Fruit fly (Drosophila melanogaster) ovary, adult (tissue): ENCODE results near the gene CG5946.

Source experiments
- CG17801 ChIP-seq: fragments of 200-800 bp; optimal IDR thresholded peaks from 2 replicates; lab custom pipeline; 2019; ENCODE audit warnings: missing biosample characterization, mild to moderate bottlenecking, missing genetic modification characterization, moderate library complexity; ENCODE audit not compliant: partially characterized antibody

Gene CG5946

dm6 chr3L:11821723-11822445 lies at the start of gene CG5946, which contains the start of gene CG11597:
Gene CG5946 (minus strand): TSS chr3L:11822275.
Gene CG11597 (minus strand): TSS chr3L:11822275.
- no peak for TF ChIP-seq CG17801 (GFP tag; lab: Kevin White, UChicago)

- TF ChIP-seq CG17801 (GFP tag; lab: Kevin White, UChicago) = no peak
These were observed 49.1 kb upstream of the CG5946 start, which contains the start of gene CG5906 for dm6 chr3L:11871205-11871604. Gene CG5906 (minus strand): TSS chr3L:11871305.

- TF ChIP-seq CG17801 (GFP tag; lab: Kevin White, UChicago) = no peak
These were observed 47.3 kb upstream of the CG5946 start for dm6 chr3L:11869328-11869727.

dm6 chr3L:11863587-11863986 lies 41.5 kb upstream of the CG5946 start:
- no peak for TF ChIP-seq CG17801 (GFP tag; lab: Kevin White, UChicago)

- TF ChIP-seq CG17801 (GFP tag; lab: Kevin White, UChicago) = no peak
These were observed 40.2 kb upstream of the CG5946 start for dm6 chr3L:11862266-11862665.

- no peak for TF ChIP-seq CG17801 (GFP tag; lab: Kevin White, UChicago)
These were observed 36.7 kb upstream of the CG5946 start for dm6 chr3L:11858745-11859144.

- TF ChIP-seq CG17801 (GFP tag; lab: Kevin White, UChicago) = no peak
These were observed 30.8 kb upstream of the CG5946 start for dm6 chr3L:11852924-11853323.

- TF ChIP-seq CG17801 (GFP tag; lab: Kevin White, UChicago) = no peak
These were observed 25.6 kb upstream of the CG5946 start, which contains the start of gene CG12521 for dm6 chr3L:11847703-11848102. Gene CG12521 (minus strand): TSS chr3L:11847803.

- TF ChIP-seq CG17801 (GFP tag; lab: Kevin White, UChicago) = no peak
These were observed 14.6 kb upstream of the CG5946 start, which contains the start of gene CG43064 for dm6 chr3L:11836575-11837077. Gene CG43064 (minus strand): TSS chr3L:11836721.

- TF ChIP-seq CG17801 (GFP tag; lab: Kevin White, UChicago) = peak; percentile 21
These were observed 11.2 kb upstream of the CG5946 start, which contains the start of gene CycA for dm6 chr3L:11833296-11833717. Gene CycA (minus strand): TSS chr3L:11833578.

- no peak for TF ChIP-seq CG17801 (GFP tag; lab: Kevin White, UChicago)
These were observed 10.6 kb upstream of the CG5946 start for dm6 chr3L:11832360-11833295.

- no peak for TF ChIP-seq CG17801 (GFP tag; lab: Kevin White, UChicago)
These were observed 9.1 kb upstream of the CG5946 start for dm6 chr3L:11831199-11831598.

dm6 chr3L:11828730-11829129 lies 6.7 kb upstream of the CG5946 start, which contains the start of gene CG7264:
Gene CG7264 (plus strand): TSS chr3L:11829030.
- TF ChIP-seq CG17801 (GFP tag; lab: Kevin White, UChicago) = no peak

- TF ChIP-seq CG17801 (GFP tag; lab: Kevin White, UChicago) = no peak
These were observed 3.6 kb upstream of the CG5946 start, which contains the start of gene CG32095 for dm6 chr3L:11825560-11826153. Gene CG32095 (minus strand): TSS chr3L:11825732.
